Fruit fly (Drosophila melanogaster) whole organism, embryonic: Measurements from ENCODE around the gene CG31792.

ENCODE experiments used
- Adf1 ChIP-seq: fragments of 200-800 bp; sonication (Bioruptor generic); IDR thresholded peaks from 2 replicates; pipeline ENCODE4 v1.3.6; 2022; ENCODE audit warnings: missing biosample characterization, missing genetic modification characterization
- Atf3 ChIP-seq: fragments of 200-800 bp; sonication (Bioruptor generic); optimal IDR thresholded peaks from 3 replicates; lab custom pipeline; 2016; ENCODE audit warnings: missing biosample characterization, missing genetic modification characterization
- CG1024 ChIP-seq: fragments of 200-800 bp; sonication (Bioruptor generic); IDR thresholded peaks from 2 replicates; pipeline ENCODE4 v1.3.6; 2022; ENCODE audit warnings: missing biosample characterization, missing genetic modification characterization
- CG10274 ChIP-seq: fragments of 200-800 bp; sonication (Bioruptor generic); optimal IDR thresholded peaks from 3 replicates; lab custom pipeline; 2017; ENCODE audit warnings: missing biosample characterization, mild to moderate bottlenecking, missing genetic modification characterization
- CG11085 ChIP-seq: fragments of 200-800 bp; sonication (Bioruptor generic); IDR thresholded peaks from 2 replicates; pipeline ENCODE4 v1.3.6; 2022; ENCODE audit warnings: missing biosample characterization, missing genetic modification characterization
- CG11398 ChIP-seq: fragments of 200-800 bp; sonication (Bioruptor generic); optimal IDR thresholded peaks from 2 replicates; lab custom pipeline; 2016; ENCODE audit warnings: missing biosample characterization, missing genetic modification characterization
- CG12155 ChIP-seq: fragments of 200-800 bp; sonication (Bioruptor generic); optimal IDR thresholded peaks from 3 replicates; lab custom pipeline; 2016; ENCODE audit warnings: missing biosample characterization, missing genetic modification characterization
- CG1233 ChIP-seq: fragments of 200-800 bp; sonication (Bioruptor generic); optimal IDR thresholded peaks from 4 replicates; lab custom pipeline; 2018; ENCODE audit warnings: missing biosample characterization, mild to moderate bottlenecking, missing genetic modification characterization
- CG12659 ChIP-seq: fragments of 200-800 bp; sonication (Bioruptor generic); optimal IDR thresholded peaks from 3 replicates; lab custom pipeline; 2017; ENCODE audit warnings: mild to moderate bottlenecking, missing biosample characterization, missing genetic modification reagents, missing genetic modification characterization
- CG15011 ChIP-seq: fragments of 200-800 bp; sonication (Bioruptor generic); optimal IDR thresholded peaks from 3 replicates; lab custom pipeline; 2018; ENCODE audit warnings: missing biosample characterization, mild to moderate bottlenecking, missing genetic modification characterization
- CG1529 ChIP-seq: fragments of 200-800 bp; sonication (Bioruptor generic); optimal IDR thresholded peaks from 3 replicates; lab custom pipeline; 2018; ENCODE audit warnings: missing biosample characterization, missing genetic modification characterization
- CG15479 ChIP-seq: fragments of 200-800 bp; sonication (Bioruptor generic); optimal IDR thresholded peaks from 3 replicates; lab custom pipeline; 2019; ENCODE audit warnings: missing biosample characterization, mild to moderate bottlenecking, missing genetic modification characterization, moderate library complexity
- CG16863 ChIP-seq: fragments of 200-800 bp; sonication (Bioruptor generic); optimal IDR thresholded peaks from 3 replicates; lab custom pipeline; 2016; ENCODE audit warnings: missing biosample characterization, missing genetic modification characterization
- CG17361 ChIP-seq: fragments of 200-800 bp; sonication (Bioruptor generic); IDR thresholded peaks from 3 replicates; pipeline ENCODE4 v1.3.6; 2022; ENCODE audit warnings: missing biosample characterization, missing genetic modification characterization
- CG18476 ChIP-seq: fragments of 200-800 bp; sonication (Bioruptor generic); optimal IDR thresholded peaks from 2 replicates; lab custom pipeline; 2016; ENCODE audit warnings: missing biosample characterization, mild to moderate bottlenecking, missing genetic modification characterization
- CG30020 ChIP-seq: fragments of 200-800 bp; optimal IDR thresholded peaks from 2 replicates; lab custom pipeline; 2019; ENCODE audit warnings: missing biosample characterization, mild to moderate bottlenecking, missing genetic modification characterization, moderate library complexity
- CG33213 ChIP-seq: fragments of 200-800 bp; sonication (Bioruptor generic); optimal IDR thresholded peaks from 3 replicates; lab custom pipeline; 2016; ENCODE audit warnings: missing biosample characterization, missing genetic modification characterization
- CG34422 ChIP-seq: fragments of 200-800 bp; sonication (Bioruptor generic); IDR thresholded peaks from 3 replicates; pipeline ENCODE4 v1.3.6; 2022; ENCODE audit warnings: missing biosample characterization, missing genetic modification characterization
- CG4282 ChIP-seq: fragments of 200-800 bp; sonication (Bioruptor generic); optimal IDR thresholded peaks from 2 replicates; lab custom pipeline; 2016; ENCODE audit warnings: missing biosample characterization, missing genetic modification characterization
- CG5180 ChIP-seq: fragments of 200-800 bp; sonication (Bioruptor generic); optimal IDR thresholded peaks from 3 replicates; lab custom pipeline; 2017; ENCODE audit warnings: missing biosample characterization, missing genetic modification characterization, mild to moderate bottlenecking, moderate library complexity, missing genetic modification reagents
- CG8478 ChIP-seq: fragments of >200 bp; optimal IDR thresholded peaks from 2 replicates; lab custom pipeline; 2018
- CG9727 ChIP-seq: fragments of 200-800 bp; sonication (Bioruptor generic); optimal IDR thresholded peaks from 3 replicates; lab custom pipeline; 2017; ENCODE audit warnings: missing biosample characterization, mild to moderate bottlenecking, missing genetic modification characterization
- Dll ChIP-seq: fragments of 200-800 bp; sonication (Bioruptor generic); IDR thresholded peaks from 4 replicates; pipeline ENCODE4 v1.3.6; 2022; ENCODE audit warnings: missing biosample characterization, missing genetic modification characterization; ENCODE audit not compliant: partially characterized antibody
- E2f2 ChIP-seq: fragments of 200-800 bp; sonication (Bioruptor generic); IDR thresholded peaks from 2 replicates; pipeline ENCODE4 v1.3.6; 2022; ENCODE audit warnings: missing biosample characterization, missing genetic modification characterization
- Ets65A ChIP-seq: fragments of 200-800 bp; sonication (Bioruptor generic); peaks from one replicate; lab custom pipeline; 2016; ENCODE audit warnings: missing biosample characterization, missing genetic modification characterization
- HLH4C ChIP-seq: fragments of 200-800 bp; sonication (Bioruptor generic); IDR thresholded peaks from 3 replicates; pipeline ENCODE4 v1.3.6; 2022; ENCODE audit warnings: missing biosample characterization, missing genetic modification characterization; ENCODE audit not compliant: partially characterized antibody
- Lpt ChIP-seq: fragments of >200 bp; optimal IDR thresholded peaks from 2 replicates; lab custom pipeline; 2018; ENCODE audit warnings: missing biosample characterization, missing genetic modification characterization
- Mad ChIP-seq: fragments of 200-800 bp; sonication (Bioruptor generic); optimal IDR thresholded peaks from 2 replicates; lab custom pipeline; 2016; ENCODE audit warnings: missing biosample characterization, missing genetic modification characterization
- Myb ChIP-seq: fragments of 200-800 bp; sonication (Bioruptor generic); optimal IDR thresholded peaks from 2 replicates; lab custom pipeline; 2016; ENCODE audit warnings: missing biosample characterization, missing genetic modification characterization
- Neu2 ChIP-seq: fragments of 200-800 bp; sonication (Bioruptor generic); optimal IDR thresholded peaks from 3 replicates; lab custom pipeline; 2016; ENCODE audit warnings: missing biosample characterization, missing genetic modification characterization, borderline replicate concordance
- Nf-YC ChIP-seq: fragments of 200-800 bp; optimal IDR thresholded peaks from 3 replicates; lab custom pipeline; 2019; ENCODE audit warnings: missing biosample characterization, mild to moderate bottlenecking, missing genetic modification characterization, moderate library complexity
- Oaz ChIP-seq: fragments of 200-800 bp; sonication (Bioruptor generic); IDR thresholded peaks from 2 replicates; pipeline ENCODE4 v1.3.6; 2022; ENCODE audit warnings: missing biosample characterization, missing genetic modification characterization
- Ptx1 ChIP-seq: fragments of 200-800 bp; sonication (Bioruptor generic); IDR thresholded peaks from 2 replicates; pipeline ENCODE4 v1.3.6; 2022; ENCODE audit warnings: missing biosample characterization, missing genetic modification characterization
- az2 ChIP-seq: fragments of 200-800 bp; sonication (Bioruptor generic); optimal IDR thresholded peaks from 3 replicates; lab custom pipeline; 2016; ENCODE audit warnings: missing biosample characterization, missing genetic modification characterization
- bowl ChIP-seq: fragments of 200-800 bp; sonication (Bioruptor generic); IDR thresholded peaks from 2 replicates; pipeline ENCODE4 v1.3.6; 2022; ENCODE audit warnings: missing biosample characterization, missing genetic modification characterization
- chn ChIP-seq: fragments of 200-800 bp; sonication (Bioruptor generic); optimal IDR thresholded peaks from 2 replicates; lab custom pipeline; 2016; ENCODE audit warnings: missing biosample characterization, missing genetic modification characterization
- croc ChIP-seq: fragments of 200-800 bp; sonication (Bioruptor generic); conservative IDR thresholded peaks from 3 replicates; pipeline ENCODE4 v1.3.6; 2022; ENCODE audit warnings: missing biosample characterization, missing genetic modification characterization
- crol ChIP-seq: fragments of 200-800 bp; sonication (Bioruptor generic); IDR thresholded peaks from 2 replicates; pipeline ENCODE4 v1.3.6; 2022; ENCODE audit warnings: missing biosample characterization, missing genetic modification characterization
- dan ChIP-seq: fragments of 200-800 bp; sonication (Bioruptor generic); IDR thresholded peaks from 2 replicates; pipeline ENCODE4 v1.3.6; 2022; ENCODE audit warnings: missing biosample characterization, missing genetic modification characterization
- dpn ChIP-seq, 2 experiments: fragments of 200-800 bp; sonication (Bioruptor generic); optimal IDR thresholded peaks; 3 replicates each; lab custom pipeline; 2016; ENCODE audit warnings: missing biosample characterization in 2 of 2, missing genetic modification characterization in 2 of 2
- ems ChIP-seq: fragments of 200-800 bp; sonication (Bioruptor generic); optimal IDR thresholded peaks from 3 replicates; lab custom pipeline; 2016; ENCODE audit warnings: missing biosample characterization, missing genetic modification characterization
- fd102C ChIP-seq: fragments of 200-800 bp; sonication (Bioruptor generic); optimal IDR thresholded peaks from 2 replicates; lab custom pipeline; 2018; ENCODE audit warnings: missing biosample characterization, mild to moderate bottlenecking, missing genetic modification characterization, moderate library complexity
- fu2 ChIP-seq: fragments of 200-800 bp; sonication (Bioruptor generic); optimal IDR thresholded peaks from 2 replicates; lab custom pipeline; 2016; ENCODE audit warnings: missing biosample characterization, missing genetic modification characterization
- kah ChIP-seq: fragments of 200-800 bp; sonication (Bioruptor generic); optimal IDR thresholded peaks from 2 replicates; lab custom pipeline; 2018; ENCODE audit warnings: missing biosample characterization, mild to moderate bottlenecking, missing genetic modification characterization
- kni ChIP-seq: fragments of 200-800 bp; sonication (Bioruptor generic); optimal IDR thresholded peaks from 3 replicates; lab custom pipeline; 2017; ENCODE audit warnings: mild to moderate bottlenecking, missing biosample characterization, missing genetic modification reagents, missing genetic modification characterization
- lola ChIP-seq, 3 experiments: fragments of >200 bp in 2 of 3; fragments of 200-800 bp in 1 of 3; sonication (Bioruptor generic) in 1 of 3; optimal IDR thresholded peaks; 2 replicates each; lab custom pipeline; 2017 to 2019; ENCODE audit warnings: missing biosample characterization in 3 of 3, missing genetic modification characterization in 3 of 3, mild to moderate bottlenecking in 1 of 3, moderate library complexity in 1 of 3
- nau ChIP-seq: fragments of 200-800 bp; sonication (Bioruptor generic); optimal IDR thresholded peaks from 3 replicates; lab custom pipeline; 2017; ENCODE audit warnings: missing biosample characterization, mild to moderate bottlenecking, missing genetic modification characterization, missing genetic modification reagents
- pb ChIP-seq: fragments of 200-800 bp; sonication (Bioruptor generic); optimal IDR thresholded peaks from 3 replicates; lab custom pipeline; 2016; ENCODE audit warnings: missing biosample characterization, missing genetic modification characterization
- phol ChIP-seq: fragments of 200-800 bp; sonication (Bioruptor generic); optimal IDR thresholded peaks from 3 replicates; lab custom pipeline; 2018; ENCODE audit warnings: missing biosample characterization, mild to moderate bottlenecking, missing genetic modification characterization, moderate library complexity
- repo ChIP-seq: fragments of 200-800 bp; sonication (Bioruptor generic); optimal IDR thresholded peaks from 2 replicates; lab custom pipeline; 2016; ENCODE audit warnings: missing biosample characterization, missing genetic modification characterization
- sr ChIP-seq: fragments of 200-800 bp; sonication (Bioruptor generic); IDR thresholded peaks from 3 replicates; pipeline ENCODE4 v1.3.6; 2022; ENCODE audit warnings: missing biosample characterization, missing genetic modification characterization
- ttk ChIP-seq: fragments of 200-800 bp; sonication (Bioruptor generic); IDR thresholded peaks from 2 replicates; pipeline ENCODE4 v2.1.2; 2022; ENCODE audit warnings: missing biosample characterization, missing genetic modification characterization

The CG31792 gene

DNA sequence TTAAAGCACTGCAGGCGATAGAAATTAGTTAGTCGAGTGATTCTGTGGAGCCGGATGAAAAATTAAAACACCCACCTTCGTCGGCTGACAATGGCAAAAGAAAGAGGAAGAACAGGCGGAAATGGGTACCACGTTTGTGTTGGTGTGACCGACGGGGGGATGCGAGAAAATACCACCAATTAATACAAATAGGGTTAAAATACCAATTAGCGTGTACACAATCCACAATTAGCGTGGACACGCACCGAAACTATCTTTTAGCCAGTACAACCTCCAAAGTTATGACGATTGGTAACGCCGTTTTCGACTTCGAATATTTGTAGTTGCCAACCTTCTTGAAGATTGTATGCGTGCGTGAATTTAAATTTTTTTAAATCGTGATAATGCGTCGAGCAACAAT lies 11.9 kb downstream of the CG31792 start, which contains the start of gene RpL30 (continued):
- TF ChIP-seq nau (peak; percentile 91), dan (GFP tag; lab: Robert Waterston, UW) (no peak), CG15011 (GFP tag; lab: Kevin White, UChicago) (peak; percentile 89), CG30020 (tag; lab: Kevin White, UChicago) (peak; percentile 60), Oaz (GFP tag; lab: Robert Waterston, UW) (peak; percentile 73), CG8478 (lab: Kevin White, UChicago) (peak; percentile 65), chn (GFP tag; lab: Kevin White, UChicago) (peak; percentile 78), repo (peak; percentile 90), CG10274 (GFP tag; lab: Kevin White, UChicago) (peak; percentile 79), Ptx1 (peak; percentile 78), Atf3 (peak; percentile 57), kah (GFP tag; lab: Kevin White, UChicago) (peak; percentile 88), CG1529 (GFP tag; lab: Kevin White, UChicago) (peak; percentile 85), CG11398 (GFP tag; lab: Kevin White, UChicago) (peak; percentile 94), CG34422 (peak; percentile 90), Adf1 (GFP tag; lab: Robert Waterston, UW) (peak; percentile 72), Mad (GFP tag; lab: Kevin White, UChicago) (peak; percentile 91), crol (GFP tag; lab: Robert Waterston, UW) (no peak), CG1024 (GFP tag; lab: Robert Waterston, UW) (peak; percentile 71), bowl (GFP tag; lab: Robert Waterston, UW) (peak; percentile 71), Myb (GFP tag; lab: Kevin White, UChicago) (peak; percentile 89), CG16863 (peak; percentile 86), Neu2 (GFP tag; lab: Kevin White, UChicago) (peak; percentile 58), CG1233 (GFP tag; lab: Kevin White, UChicago) (peak; percentile 93), E2f2 (GFP tag; lab: Robert Waterston, UW) (peak; percentile 99), fu2 (GFP tag; lab: Kevin White, UChicago) (peak; percentile 77), CG18476 (GFP tag; lab: Kevin White, UChicago) (peak; percentile 50), CG15479 (GFP tag; lab: Kevin White, UChicago) (peak; percentile 23), dpn (GFP tag; optimal IDR thresholded peaks at IDR 0.05; lab: Kevin White, UChicago) (peak; percentile 81 to 93), Lpt (GFP tag; lab: Kevin White, UChicago) (no peak), CG12659 (GFP tag; lab: Kevin White, UChicago) (peak; percentile 96), phol (tag; lab: Kevin White, UChicago) (peak; percentile 91), pb (peak; percentile 93), croc (GFP tag; lab: Robert Waterston, UW) (peak; percentile 66; the same call in 2 of the 3 replicates), Ets65A (GFP tag; lab: Kevin White, UChicago) (peak; percentile 99), fd102C (GFP tag; lab: Kevin White, UChicago) (peak; percentile 89), CG11085 (GFP tag; lab: Robert Waterston, UW) (peak; percentile 73; the same call in 1 of the 2 replicates), kni (peak; percentile 89), sr (peak; percentile 89), CG17361 (peak; percentile 78), lola (GFP tag; optimal IDR thresholded peaks at IDR 0.05; lab: Kevin White, UChicago) (peak in 1 of 3 experiments; percentile 62), CG12155 (GFP tag; lab: Kevin White, UChicago) (peak; percentile 68), CG9727 (GFP tag; lab: Kevin White, UChicago) (peak; percentile 95), CG4282 (GFP tag; lab: Kevin White, UChicago) (peak; percentile 87), CG33213 (GFP tag; lab: Kevin White, UChicago) (peak; percentile 98), CG5180 (GFP tag; lab: Kevin White, UChicago) (peak; percentile 70), ems (peak; percentile 88), Dll (GFP tag; lab: Robert Waterston, UW) (peak; percentile 74; the same call in 3 of the 4 replicates), Nf-YC (tag; lab: Kevin White, UChicago) (peak; percentile 73), ttk (GFP tag; lab: Robert Waterston, UW) (peak; percentile 74), HLH4C (GFP tag; lab: Robert Waterston, UW) (peak; percentile 20; the same call in 1 of the 3 replicates), az2 (GFP tag; lab: Kevin White, UChicago) (peak; percentile 79)
